Worm (Caenorhabditis elegans) whole organism, early embryonic: ENCODE data around the gene flh-1.

Experiments used
- B0310.2 ChIP-seq: sonication (generic microtip); optimal IDR thresholded peaks from 2 replicates; lab custom pipeline; 2016; ENCODE audit warnings: mild to moderate bottlenecking, missing genetic modification characterization, missing compliant biosample characterization
- F13C5.2 ChIP-seq: sonication (generic microtip); optimal IDR thresholded peaks from 2 replicates; lab custom pipeline; 2017; ENCODE audit warnings: mild to moderate bottlenecking, missing genetic modification characterization, inconsistent platforms, missing compliant biosample characterization
- aly-1 ChIP-seq: sonication (generic microtip); optimal IDR thresholded peaks from 2 replicates; lab custom pipeline; 2016; ENCODE audit warnings: missing genetic modification characterization, missing compliant biosample characterization
- ama-1 ChIP-seq: fragments of 150-350 bp; optimal IDR thresholded peaks from 2 replicates; lab custom pipeline; 2014
- ceh-13 ChIP-seq: fragments of 200-800 bp; sonication (Bioruptor generic); optimal IDR thresholded peaks from 2 replicates; lab custom pipeline; 2018; ENCODE audit warnings: mild to moderate bottlenecking, missing genetic modification characterization, missing compliant biosample characterization
- ceh-36 ChIP-seq: sonication (generic microtip); optimal IDR thresholded peaks from 2 replicates; lab custom pipeline; 2016; ENCODE audit warnings: missing genetic modification characterization, inconsistent platforms, missing compliant biosample characterization
- ets-7 ChIP-seq: sonication (generic microtip); optimal IDR thresholded peaks from 2 replicates; lab custom pipeline; 2016; ENCODE audit warnings: missing genotype, missing genetic modification characterization, missing compliant biosample characterization
- flt-1 ChIP-seq: fragments of 200-800 bp; sonication (Bioruptor generic); IDR thresholded peaks from 2 replicates; pipeline ENCODE4 v1.3.6; 2022; ENCODE audit warnings: missing genetic modification characterization, missing compliant biosample characterization
- hmbx-1 ChIP-seq: sonication (generic microtip); optimal IDR thresholded peaks from 2 replicates; lab custom pipeline; 2016; ENCODE audit warnings: mild to moderate bottlenecking, missing genetic modification characterization, missing compliant biosample characterization
- hmg-4 ChIP-seq: fragments of 200-800 bp; sonication (Bioruptor generic); optimal IDR thresholded peaks from 2 replicates; lab custom pipeline; 2018; ENCODE audit warnings: mild to moderate bottlenecking, missing genetic modification characterization, missing compliant biosample characterization
- hnd-1 ChIP-seq: sonication (generic microtip); optimal IDR thresholded peaks from 2 replicates; lab custom pipeline; 2016; ENCODE audit warnings: missing genetic modification characterization, missing compliant biosample characterization
- pes-1 ChIP-seq: fragments of 200-800 bp; sonication (Bioruptor generic); IDR thresholded peaks from 2 replicates; pipeline ENCODE4 v1.3.6; 2022; ENCODE audit warnings: missing genetic modification reagents, missing genetic modification characterization, missing compliant biosample characterization
- scrt-1 ChIP-seq: fragments of 200-800 bp; sonication (Bioruptor generic); IDR thresholded peaks from 2 replicates; pipeline ENCODE4 v1.3.6; 2022; ENCODE audit warnings: missing genetic modification characterization, missing compliant biosample characterization
- sea-1 ChIP-seq: fragments of 200-800 bp; sonication (Bioruptor generic); conservative IDR thresholded peaks from 2 replicates; pipeline ENCODE4 v1.3.6; 2022; ENCODE audit warnings: missing genetic modification characterization, missing compliant biosample characterization
- tbx-11 ChIP-seq: fragments of 200-800 bp; sonication (Bioruptor generic); IDR thresholded peaks from 2 replicates; pipeline ENCODE4 v1.3.6; 2022; ENCODE audit warnings: missing genetic modification characterization, missing compliant biosample characterization
- tbx-37 ChIP-seq: fragments of 200-800 bp; sonication (Bioruptor generic); conservative IDR thresholded peaks from 2 replicates; pipeline ENCODE4 v1.3.6; 2022; ENCODE audit warnings: missing genetic modification reagents, missing genetic modification characterization, missing compliant biosample characterization
- tra-4 ChIP-seq: sonication (generic microtip); optimal IDR thresholded peaks from 2 replicates; lab custom pipeline; 2017; ENCODE audit warnings: missing genetic modification characterization, missing compliant biosample characterization

The flh-1 gene

ce11 chrIV:9227650-9228049 is 36.4 kb downstream of the flh-1 start:
- TF ChIP-seq hmbx-1 (tag; lab: Kevin White, UChicago) = no peak
- TF ChIP-seq tra-4 (tag; lab: Kevin White, UChicago) = no peak
- TF ChIP-seq pes-1 = no peak
- no peak for TF ChIP-seq sea-1 (GFP tag; lab: Robert Waterston, UW)
- no peak for TF ChIP-seq F13C5.2 (tag; lab: Kevin White, UChicago)
- TF ChIP-seq hnd-1 (tag; lab: Kevin White, UChicago) = no peak
- no peak for TF ChIP-seq flt-1
- no peak for TF ChIP-seq hmg-4
- no peak for TF ChIP-seq scrt-1 (GFP tag; lab: Robert Waterston, UW)
- TF ChIP-seq ceh-36 = no peak
- TF ChIP-seq ceh-13 (GFP tag; lab: Kevin White, UChicago) = no peak
- no peak for TF ChIP-seq tbx-11
- no peak for TF ChIP-seq aly-1 (tag; lab: Kevin White, UChicago)
- no peak for TF ChIP-seq ama-1 (lab: Kevin White, UChicago)
- TF ChIP-seq tbx-37 (GFP tag; lab: Robert Waterston, UW) = no peak
- no peak for TF ChIP-seq ets-7
- no peak for TF ChIP-seq B0310.2 (tag; lab: Kevin White, UChicago)

- TF ChIP-seq tra-4 (tag; lab: Kevin White, UChicago) = no peak
- no peak for TF ChIP-seq ama-1 (lab: Kevin White, UChicago)
- no peak for TF ChIP-seq B0310.2 (tag; lab: Kevin White, UChicago)
- TF ChIP-seq scrt-1 (GFP tag; lab: Robert Waterston, UW) = no peak
- TF ChIP-seq pes-1 = no peak
- no peak for TF ChIP-seq tbx-11
- TF ChIP-seq flt-1 = no peak
- no peak for TF ChIP-seq ets-7
- no peak for TF ChIP-seq hmg-4
- no peak for TF ChIP-seq aly-1 (tag; lab: Kevin White, UChicago)
- TF ChIP-seq ceh-36 = no peak
Measured at ce11 chrIV:9224825-9225224, 39.2 kb downstream of the flh-1 start, which contains the start of gene C46C2.3. TSS of gene C46C2.3 (plus strand) at chrIV:9225125.

- TF ChIP-seq flt-1 (no peak), aly-1 (tag; lab: Kevin White, UChicago) (no peak), pes-1 (no peak), tra-4 (tag; lab: Kevin White, UChicago) (no peak), tbx-37 (GFP tag; lab: Robert Waterston, UW) (no peak), ama-1 (lab: Kevin White, UChicago) (no peak), hnd-1 (tag; lab: Kevin White, UChicago) (no peak), B0310.2 (tag; lab: Kevin White, UChicago) (no peak), hmg-4 (no peak), F13C5.2 (tag; lab: Kevin White, UChicago) (no peak), ets-7 (no peak), scrt-1 (GFP tag; lab: Robert Waterston, UW) (no peak), sea-1 (GFP tag; lab: Robert Waterston, UW) (no peak)
Measured at ce11 chrIV:9218415-9218814, 45.7 kb downstream of the flh-1 start.

DNA sequence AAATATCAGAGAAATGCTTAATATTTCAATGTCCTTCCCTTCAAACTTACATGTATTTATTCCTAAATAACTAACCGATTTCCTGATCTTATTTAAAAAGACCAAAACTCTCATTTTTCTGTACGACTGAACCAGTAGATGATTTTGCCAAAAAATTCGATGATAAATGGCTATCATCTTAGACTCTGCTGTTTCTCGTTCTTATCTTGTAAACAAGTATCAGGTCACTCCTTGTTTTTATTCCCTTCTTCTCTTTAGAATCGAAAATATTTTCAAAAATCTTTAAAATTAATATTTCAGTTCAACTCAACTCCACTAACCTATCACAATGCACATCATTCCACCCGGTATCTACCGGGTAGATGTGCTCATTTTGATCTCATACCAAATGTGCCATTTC is 46.6 kb downstream of the flh-1 start, which contains the start of gene C46C2.2:
TSS of gene C46C2.2 (plus strand) at position 301 of the 400 bp plus-strand sequence.
- no peak for TF ChIP-seq tbx-11
- TF ChIP-seq F13C5.2 (tag; lab: Kevin White, UChicago) = no peak
- no peak for TF ChIP-seq ets-7
- no peak for TF ChIP-seq ceh-36
- no peak for TF ChIP-seq tbx-37 (GFP tag; lab: Robert Waterston, UW)
- no peak for TF ChIP-seq aly-1 (tag; lab: Kevin White, UChicago)
- TF ChIP-seq sea-1 (GFP tag; lab: Robert Waterston, UW) = no peak

DNA sequence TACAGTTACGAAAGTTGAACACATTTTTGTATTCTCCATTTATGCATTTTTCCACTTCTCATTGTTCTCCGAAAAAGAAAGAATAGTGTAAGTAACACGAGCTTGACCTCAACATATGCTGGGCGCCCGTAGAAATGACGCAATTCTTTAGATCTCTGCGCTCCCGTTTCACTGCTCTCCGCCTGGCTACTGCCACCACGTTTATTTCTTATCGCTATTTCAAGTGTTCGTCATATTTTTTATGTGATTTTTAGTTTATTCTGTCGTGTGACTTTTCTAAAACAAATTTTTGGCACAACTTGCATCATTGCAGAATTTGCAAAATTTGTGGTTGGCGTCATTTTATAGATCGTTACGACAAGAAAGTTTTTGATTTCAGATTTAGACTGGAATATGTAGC is 47.1 kb downstream of the flh-1 start:
- TF ChIP-seq flt-1 (no peak), ama-1 (lab: Kevin White, UChicago) (no peak), tbx-37 (GFP tag; lab: Robert Waterston, UW) (no peak), sea-1 (GFP tag; lab: Robert Waterston, UW) (no peak), pes-1 (no peak), F13C5.2 (tag; lab: Kevin White, UChicago) (no peak), B0310.2 (tag; lab: Kevin White, UChicago) (no peak), hmg-4 (no peak), ceh-36 (no peak), tbx-11 (no peak)

ce11 chrIV:9216437-9216836 is 47.6 kb downstream of the flh-1 start:
- TF ChIP-seq tbx-37 (GFP tag; lab: Robert Waterston, UW) (no peak), ets-7 (peak; percentile 11), hmg-4 (peak; percentile 56), F13C5.2 (tag; lab: Kevin White, UChicago) (no peak)

DNA sequence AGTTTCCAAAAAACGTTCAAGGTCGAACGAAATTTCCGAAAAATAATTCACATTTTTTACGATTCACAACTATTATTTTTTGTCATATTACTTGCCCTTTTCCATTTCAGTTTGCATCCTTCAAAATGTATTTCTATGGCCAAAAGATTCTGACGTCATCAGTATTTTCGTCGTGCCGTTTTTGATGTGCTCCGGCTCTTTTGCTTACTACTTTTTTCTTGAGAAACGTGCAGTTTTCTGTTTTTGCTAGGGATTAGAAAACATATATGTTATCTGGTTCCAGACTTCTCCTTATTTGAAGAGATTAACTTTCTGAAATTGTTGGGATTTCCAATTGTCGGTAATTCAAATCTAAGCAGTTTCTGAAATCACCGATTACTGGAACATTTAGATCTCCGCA is 48.2 kb downstream of the flh-1 start:
- TF ChIP-seq tbx-11 (no peak), ceh-13 (GFP tag; lab: Kevin White, UChicago) (no peak), B0310.2 (tag; lab: Kevin White, UChicago) (no peak), pes-1 (no peak), hmg-4 (no peak), hmbx-1 (tag; lab: Kevin White, UChicago) (no peak), ama-1 (lab: Kevin White, UChicago) (no peak), flt-1 (no peak), F13C5.2 (tag; lab: Kevin White, UChicago) (no peak), ceh-36 (no peak), tbx-37 (GFP tag; lab: Robert Waterston, UW) (no peak)

ce11 chrIV:9214823-9215222 is 49.2 kb downstream of the flh-1 start:
- no peak for TF ChIP-seq ceh-13 (GFP tag; lab: Kevin White, UChicago)
- TF ChIP-seq tbx-11 = no peak
- TF ChIP-seq ama-1 (lab: Kevin White, UChicago) = no peak
- TF ChIP-seq sea-1 (GFP tag; lab: Robert Waterston, UW) = no peak
- no peak for TF ChIP-seq pes-1
- no peak for TF ChIP-seq hnd-1 (tag; lab: Kevin White, UChicago)
- no peak for TF ChIP-seq aly-1 (tag; lab: Kevin White, UChicago)
- TF ChIP-seq F13C5.2 (tag; lab: Kevin White, UChicago) = no peak
- no peak for TF ChIP-seq ets-7
- TF ChIP-seq scrt-1 (GFP tag; lab: Robert Waterston, UW) = no peak
- no peak for TF ChIP-seq ceh-36
- TF ChIP-seq tra-4 (tag; lab: Kevin White, UChicago) = no peak
- no peak for TF ChIP-seq flt-1
- TF ChIP-seq B0310.2 (tag; lab: Kevin White, UChicago) = no peak
- no peak for TF ChIP-seq hmbx-1 (tag; lab: Kevin White, UChicago)
- TF ChIP-seq hmg-4 = no peak
- no peak for TF ChIP-seq tbx-37 (GFP tag; lab: Robert Waterston, UW)
